Worm (Caenorhabditis elegans): Measurements from ENCODE around the gene rer-1.

DNA sequence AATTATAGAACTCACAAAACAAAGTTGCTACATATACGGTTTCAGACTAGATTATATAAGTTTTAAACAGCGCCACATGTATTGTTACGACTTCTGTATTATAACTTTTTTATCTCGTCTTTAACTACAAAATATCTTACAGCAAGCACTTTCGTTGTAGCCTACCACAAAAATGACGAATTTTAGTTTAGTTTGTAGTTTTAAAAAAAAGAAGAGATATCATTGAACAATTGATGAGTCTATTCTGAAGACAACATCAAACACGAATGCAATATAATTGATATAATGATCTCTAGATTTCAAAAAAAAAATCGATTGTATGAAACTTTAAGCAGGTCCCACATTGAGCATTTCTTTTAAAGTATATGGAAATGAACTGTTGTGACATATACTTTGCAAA lies 3.1 kb downstream of the rer-1 start:
- TF ChIP-seq mep-1 (tag; optimal IDR thresholded peaks at IDR 0.05) (no peak), nhr-12 (tag; optimal IDR thresholded peaks at IDR 0.05) (no peak), pha-4 (tag; optimal IDR thresholded peaks at IDR 0.05) (no peak), elt-1 (tag; optimal IDR thresholded peaks at IDR 0.05; ENCODE audit: borderline replicate concordance, insufficient read depth) (no peak), unc-39 (tag; optimal IDR thresholded peaks at IDR 0.05) (no peak), mab-5 (tag; optimal IDR thresholded peaks at IDR 0.05) (no peak), flh-1 (GFP tag; optimal IDR thresholded peaks at IDR 0.05) (no peak)

Data from whole organism, mixed stage, embryonic.